Worm (Caenorhabditis elegans): ENCODE results near the gene srb-1.

- TF ChIP-seq hlh-26 (GFP tag; conservative IDR thresholded peaks at IDR 0.05) (no peak), attf-6 (GFP tag; IDR thresholded peaks at IDR 0.05) (no peak), pha-4 (tag; optimal IDR thresholded peaks at IDR 0.05) (no peak)
Observed at ce11 chrII:5205286-5205685, 34.5 kb upstream of the srb-1 start.

Measured in whole organism, young adult.